Worm (Caenorhabditis elegans) whole organism, L4 larva: Measurements from ENCODE around the gene C50B6.9.
A peak's percentile ranks its signal among the peaks of the same experiment; 100 is the strongest.

ENCODE experiments used
- F10B5.3 ChIP-seq: sonication (generic microtip); optimal IDR thresholded peaks from 2 replicates; lab custom pipeline; 2016; ENCODE audit warnings: mild to moderate bottlenecking, missing genetic modification characterization, missing compliant biosample characterization
- F26F4.8 ChIP-seq: fragments of 200-800 bp; sonication (Bioruptor generic); conservative IDR thresholded peaks from 2 replicates; pipeline ENCODE4 v1.3.6; 2022; ENCODE audit warnings: missing genetic modification characterization, missing compliant biosample characterization
- F37D6.2 ChIP-seq: sonication (generic microtip); optimal IDR thresholded peaks from 2 replicates; lab custom pipeline; 2016; ENCODE audit warnings: mild to moderate bottlenecking, missing genetic modification characterization, missing compliant biosample characterization
- T20F7.1 ChIP-seq: fragments of 200-800 bp; sonication (Bioruptor generic); optimal IDR thresholded peaks from 2 replicates; lab custom pipeline; 2018; ENCODE audit warnings: mild to moderate bottlenecking, missing genetic modification characterization, missing compliant biosample characterization
- T26A8.4 ChIP-seq: fragments of 200-800 bp; sonication (Bioruptor generic); IDR thresholded peaks from 2 replicates; pipeline ENCODE4 v1.3.6; 2022; ENCODE audit warnings: missing genetic modification characterization, missing compliant biosample characterization
- ZK337.2 ChIP-seq: fragments of 200-800 bp; sonication (Bioruptor generic); IDR thresholded peaks from 2 replicates; pipeline ENCODE4 v1.3.6; 2022; ENCODE audit warnings: missing genetic modification reagents, missing genetic modification characterization, missing compliant biosample characterization
- ZK546.5 ChIP-seq, 2 experiments: sonication (generic microtip); optimal IDR thresholded peaks; 2 replicates each; lab custom pipeline; 2017; ENCODE audit warnings: missing biosample characterization in 2 of 2, missing genetic modification characterization in 2 of 2
- ama-1 ChIP-seq: fragments of 150-350 bp; optimal IDR thresholded peaks from 2 replicates; lab custom pipeline; 2014; ENCODE audit warnings: inconsistent platforms, mixed read lengths
- arid-1 ChIP-seq: fragments of 200-800 bp; sonication (Bioruptor generic); conservative IDR thresholded peaks from 2 replicates; pipeline ENCODE4 v1.3.6; 2022; ENCODE audit warnings: missing genetic modification reagents, missing genetic modification characterization, missing compliant biosample characterization
- attf-4 ChIP-seq: sonication (generic microtip); optimal IDR thresholded peaks from 3 replicates; lab custom pipeline; 2017; ENCODE audit warnings: missing biosample characterization, missing genetic modification characterization
- ceh-20 ChIP-seq: fragments of 200-800 bp; sonication (Bioruptor generic); IDR thresholded peaks from 2 replicates; pipeline ENCODE4 v1.3.6; 2022; ENCODE audit warnings: missing genetic modification reagents, missing genetic modification characterization, missing compliant biosample characterization
- ceh-28 ChIP-seq: fragments of 150-350 bp; optimal IDR thresholded peaks from 2 replicates; lab custom pipeline; 2014; ENCODE audit warnings: missing biosample characterization, missing genetic modification reagents, missing genetic modification characterization
- ctbp-1 ChIP-seq: fragments of 200-800 bp; sonication (Bioruptor generic); IDR thresholded peaks from 2 replicates; pipeline ENCODE4 v1.3.6; 2022; ENCODE audit warnings: missing genetic modification reagents, missing genetic modification characterization, missing compliant biosample characterization
- daf-12 ChIP-seq: fragments of 150-350 bp; optimal IDR thresholded peaks from 2 replicates; lab custom pipeline; 2014; ENCODE audit warnings: missing biosample characterization, missing genetic modification reagents, missing genetic modification characterization
- daf-16 ChIP-seq, 3 experiments: sonication (generic microtip); optimal IDR thresholded peaks; 2 replicates each; lab custom pipeline; 2016 to 2017; ENCODE audit warnings: missing genetic modification characterization in 3 of 3, missing genetic modification reagents in 3 of 3, mild to moderate bottlenecking in 2 of 3, missing compliant biosample characterization in 2 of 3, missing biosample characterization in 1 of 3, moderate library complexity in 1 of 3
- daf-19 ChIP-seq: fragments of 200-800 bp; sonication (Bioruptor generic); conservative IDR thresholded peaks from 2 replicates; pipeline ENCODE4 v1.3.6; 2022; ENCODE audit warnings: missing genetic modification characterization, missing compliant biosample characterization
- dmd-6 ChIP-seq: fragments of 200-800 bp; sonication (Bioruptor generic); IDR thresholded peaks from 2 replicates; pipeline ENCODE4 v1.3.6; 2022; ENCODE audit warnings: missing genetic modification reagents, missing genetic modification characterization, missing compliant biosample characterization
- dmd-8 ChIP-seq: fragments of 200-800 bp; sonication (Bioruptor generic); IDR thresholded peaks from 2 replicates; pipeline ENCODE4 v1.3.6; 2022; ENCODE audit warnings: missing genetic modification characterization, missing compliant biosample characterization
- dmd-9 ChIP-seq: fragments of 200-800 bp; sonication (Bioruptor generic); IDR thresholded peaks from 2 replicates; pipeline ENCODE4 v1.3.6; 2022; ENCODE audit warnings: missing genetic modification reagents, missing genetic modification characterization, missing compliant biosample characterization
- dpl-1 ChIP-seq: fragments of 150-350 bp; optimal IDR thresholded peaks from 2 replicates; lab custom pipeline; 2014; ENCODE audit warnings: missing biosample characterization, missing genetic modification reagents, missing genetic modification characterization
- duxl-1 ChIP-seq: sonication (generic microtip); optimal IDR thresholded peaks from 2 replicates; lab custom pipeline; 2016; ENCODE audit warnings: mild to moderate bottlenecking, missing genetic modification characterization, moderate library complexity, missing compliant biosample characterization; ENCODE audit not compliant: poor library complexity
- dve-1 ChIP-seq: sonication (generic microtip); optimal IDR thresholded peaks from 2 replicates; lab custom pipeline; 2017; ENCODE audit warnings: antibody characterized with exemption, mild to moderate bottlenecking, missing genetic modification characterization, missing compliant biosample characterization; ENCODE audit not compliant: insufficient read depth
- fkh-10 ChIP-seq: fragments of 150-350 bp; optimal IDR thresholded peaks from 2 replicates; lab custom pipeline; 2014; ENCODE audit warnings: missing biosample characterization, missing genetic modification reagents, missing genetic modification characterization
- hlh-11 ChIP-seq: fragments of 200-800 bp; sonication (Bioruptor generic); optimal IDR thresholded peaks from 2 replicates; lab custom pipeline; 2018; ENCODE audit warnings: mild to moderate bottlenecking, missing genetic modification characterization, missing compliant biosample characterization
- hlh-30 ChIP-seq: sonication (generic microtip); optimal IDR thresholded peaks from 2 replicates; lab custom pipeline; 2017; ENCODE audit warnings: antibody characterized with exemption, mild to moderate bottlenecking, missing genetic modification characterization, missing compliant biosample characterization; ENCODE audit not compliant: insufficient read depth
- lin-13 ChIP-seq: fragments of 150-350 bp; optimal IDR thresholded peaks from 2 replicates; lab custom pipeline; 2014; ENCODE audit warnings: missing biosample characterization, missing genetic modification reagents, missing genetic modification characterization
- lin-38 ChIP-seq: fragments of 200-800 bp; sonication (Bioruptor generic); IDR thresholded peaks from 2 replicates; pipeline ENCODE4 v1.3.6; 2022; ENCODE audit warnings: missing genetic modification reagents, missing genetic modification characterization, missing compliant biosample characterization
- lir-3 ChIP-seq: sonication (generic microtip); optimal IDR thresholded peaks from 2 replicates; lab custom pipeline; 2016; ENCODE audit warnings: mild to moderate bottlenecking, missing genetic modification characterization, missing compliant biosample characterization
- lsy-2 ChIP-seq, 2 experiments: fragments of 150-350 bp in 1 of 2; sonication (generic microtip) in 1 of 2; optimal IDR thresholded peaks; 2 replicates each; lab custom pipeline; 2014 to 2017; ENCODE audit warnings: missing biosample characterization in 2 of 2, missing genetic modification characterization in 2 of 2
- mes-2 ChIP-seq: sonication (generic microtip); optimal IDR thresholded peaks from 2 replicates; lab custom pipeline; 2016; ENCODE audit warnings: missing genotype, mild to moderate bottlenecking, missing genetic modification characterization, missing compliant biosample characterization; ENCODE audit not compliant: poor library complexity, severe bottlenecking
- mxl-2 ChIP-seq: fragments of 200-800 bp; sonication (Bioruptor generic); conservative IDR thresholded peaks from 2 replicates; pipeline ENCODE4 v1.3.6; 2022; ENCODE audit warnings: missing genetic modification reagents, missing genetic modification characterization, missing compliant biosample characterization
- mxl-3 ChIP-seq: fragments of 200-800 bp; sonication (Bioruptor generic); optimal IDR thresholded peaks from 2 replicates; lab custom pipeline; 2018; ENCODE audit warnings: mild to moderate bottlenecking, missing genetic modification characterization, missing compliant biosample characterization
- nhr-28 ChIP-seq: fragments of 150-350 bp; optimal IDR thresholded peaks from 2 replicates; lab custom pipeline; 2014; ENCODE audit warnings: missing biosample characterization, missing genetic modification characterization
- pqm-1 ChIP-seq: sonication (generic microtip); optimal IDR thresholded peaks from 2 replicates; lab custom pipeline; 2017; ENCODE audit warnings: missing biosample characterization, missing genetic modification characterization
- set-16 ChIP-seq: fragments of 200-800 bp; sonication (Bioruptor generic); IDR thresholded peaks from 2 replicates; pipeline ENCODE4 v1.3.6; 2022; ENCODE audit warnings: missing genetic modification reagents, missing genetic modification characterization, missing compliant biosample characterization
- snpc-4 ChIP-seq: fragments of 150-350 bp; optimal IDR thresholded peaks from 2 replicates; lab custom pipeline; 2014; ENCODE audit warnings: missing biosample characterization, missing genetic modification characterization
- spr-1 ChIP-seq: sonication (generic microtip); optimal IDR thresholded peaks from 2 replicates; lab custom pipeline; 2016; ENCODE audit warnings: mild to moderate bottlenecking, missing genetic modification characterization, missing compliant biosample characterization
- tra-1 ChIP-seq: fragments of 200-800 bp; sonication (Bioruptor generic); IDR thresholded peaks from 2 replicates; pipeline ENCODE4 v1.3.6; 2022; ENCODE audit warnings: missing genetic modification reagents, missing genetic modification characterization, missing compliant biosample characterization
- unc-130 ChIP-seq: sonication (generic microtip); optimal IDR thresholded peaks from 2 replicates; lab custom pipeline; 2016; ENCODE audit warnings: missing genetic modification reagents, missing genetic modification characterization, missing compliant biosample characterization
- zip-11 ChIP-seq: fragments of 200-800 bp; sonication (Bioruptor generic); IDR thresholded peaks from 2 replicates; pipeline ENCODE4 v1.3.6; 2022; ENCODE audit warnings: missing genetic modification characterization, missing compliant biosample characterization
- ztf-11 ChIP-seq: fragments of 150-350 bp; optimal IDR thresholded peaks from 2 replicates; lab custom pipeline; 2014; ENCODE audit warnings: missing biosample characterization, missing genetic modification characterization

C50B6.9 gene

DNA sequence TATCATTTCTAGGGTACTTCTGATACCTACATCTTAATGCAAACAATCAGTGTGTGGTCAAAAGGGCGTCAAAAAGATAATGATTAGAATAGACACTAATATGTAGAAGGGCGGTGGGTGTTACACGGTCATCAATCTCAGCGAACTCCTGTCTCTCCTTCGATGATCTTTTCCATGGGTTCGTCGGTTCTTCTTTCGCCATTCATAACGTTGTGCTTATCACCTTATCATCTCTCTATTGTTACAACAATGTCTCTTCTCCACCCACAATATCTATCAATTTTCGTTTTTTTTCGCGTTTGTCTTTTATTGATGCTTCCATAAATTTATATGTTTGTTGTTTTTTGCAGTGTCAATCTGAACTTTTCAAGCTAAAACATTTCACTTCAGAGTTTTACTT, 34.7 kb upstream of the C50B6.9 start, which contains the start of gene ceh-79:
Gene ceh-79 (plus strand): TSS at position 391 of the 400 bp plus-strand sequence.
- TF ChIP-seq nhr-28 (tag; lab: Kevin White, UChicago), result peak; percentile 59
- peak; percentile 3 for TF ChIP-seq dve-1 (tag; lab: Kevin White, UChicago)
- TF ChIP-seq dmd-6 (GFP tag; lab: Robert Waterston, UW), result no peak; the same call in 1 of the 2 replicates
- peak; percentile 35 for TF ChIP-seq hlh-11 (tag; lab: Kevin White, UChicago)
- no peak for TF ChIP-seq spr-1 (tag; lab: Kevin White, UChicago)
- peak; percentile 36 for TF ChIP-seq pqm-1
- TF ChIP-seq daf-19 (GFP tag; lab: Robert Waterston, UW), result no peak
- peak; percentile 1 for TF ChIP-seq mxl-3 (GFP tag; lab: Kevin White, UChicago)
- TF ChIP-seq arid-1, result no peak
- no peak for TF ChIP-seq T26A8.4 (GFP tag; lab: Robert Waterston, UW)
- TF ChIP-seq hlh-30, result peak; percentile 28

DNA sequence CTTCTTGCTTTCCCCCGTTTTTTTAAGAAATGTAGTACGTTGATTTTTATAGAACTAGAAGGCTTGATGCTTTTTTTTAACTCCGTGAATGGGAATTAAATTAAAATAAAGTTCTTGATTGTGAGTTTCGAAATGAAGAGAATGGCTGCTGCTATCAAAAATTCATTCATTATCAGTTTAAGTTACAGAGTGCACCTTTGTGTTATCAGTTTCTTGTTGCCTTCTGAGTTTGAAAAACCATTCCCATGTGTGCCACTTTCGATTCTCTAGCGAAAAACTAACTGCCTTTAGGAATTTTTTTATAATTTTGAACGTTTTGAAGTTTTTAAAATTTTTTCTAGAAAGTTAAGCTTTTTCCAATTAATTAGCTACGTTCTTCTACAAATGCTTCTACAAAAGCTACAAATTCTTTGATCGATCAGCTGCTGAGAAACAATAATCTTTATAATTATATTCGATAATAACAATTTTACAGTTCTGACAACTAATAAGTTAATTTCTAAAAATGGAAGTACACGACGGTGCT, 31.4 kb upstream of the C50B6.9 start, which contains the start of gene C26E1.2:
Gene C26E1.2 (plus strand): TSS at position 476 of the 526 bp plus-strand sequence.
- TF ChIP-seq daf-16 (GFP tag; optimal IDR thresholded peaks at IDR 0.05; lab: Kevin White, UChicago), result no peak
- peak; percentile 55 for TF ChIP-seq daf-16 (tag; optimal IDR thresholded peaks at IDR 0.05; lab: Kevin White, UChicago)
- no peak for TF ChIP-seq daf-12 (tag; lab: Kevin White, UChicago)
- TF ChIP-seq dve-1 (tag; lab: Kevin White, UChicago), result peak; percentile 12
- peak; percentile 45 for TF ChIP-seq hlh-11 (tag; lab: Kevin White, UChicago)
- peak; percentile 75 for TF ChIP-seq nhr-28 (tag; lab: Kevin White, UChicago)
- TF ChIP-seq F37D6.2 (tag; lab: Kevin White, UChicago), result no peak
- TF ChIP-seq pqm-1, result peak; percentile 91
- TF ChIP-seq dmd-6 (GFP tag; lab: Robert Waterston, UW), result peak; percentile 37; the same call in 1 of the 2 replicates

DNA sequence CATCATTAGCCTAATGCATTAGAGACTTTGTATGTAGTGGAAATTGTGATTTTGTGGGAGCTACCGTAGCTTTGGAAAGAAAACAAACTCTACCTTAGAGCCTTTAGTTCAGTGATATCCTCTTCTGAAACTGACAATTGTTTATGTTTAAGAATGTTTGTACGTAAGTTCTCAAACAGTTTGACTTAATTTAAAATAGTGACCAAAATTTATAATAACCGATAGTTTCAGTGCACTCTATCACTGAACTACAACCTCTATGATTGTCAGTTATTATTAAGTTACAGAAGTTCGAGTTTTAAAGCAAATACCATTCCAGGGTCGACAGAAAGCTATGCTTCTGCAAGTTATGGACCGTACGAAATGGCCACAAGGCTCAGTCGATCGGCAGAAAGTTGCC, 27.6 kb upstream of the C50B6.9 start, which contains the start of gene C50B6.1:
Gene C50B6.1 (plus strand): TSS at position 301 of the 400 bp plus-strand sequence.
- TF ChIP-seq ceh-28, result no peak
- TF ChIP-seq snpc-4 (tag; lab: Kevin White, UChicago), result no peak
- no peak for TF ChIP-seq dve-1 (tag; lab: Kevin White, UChicago)
- TF ChIP-seq mxl-2 (GFP tag; lab: Robert Waterston, UW), result no peak
- TF ChIP-seq F26F4.8 (GFP tag; lab: Robert Waterston, UW), result no peak
- TF ChIP-seq ZK337.2 (GFP tag; lab: Robert Waterston, UW), result no peak
- TF ChIP-seq ZK546.5 (tag; optimal IDR thresholded peaks at IDR 0.05; lab: Kevin White, UChicago), result no peak

DNA sequence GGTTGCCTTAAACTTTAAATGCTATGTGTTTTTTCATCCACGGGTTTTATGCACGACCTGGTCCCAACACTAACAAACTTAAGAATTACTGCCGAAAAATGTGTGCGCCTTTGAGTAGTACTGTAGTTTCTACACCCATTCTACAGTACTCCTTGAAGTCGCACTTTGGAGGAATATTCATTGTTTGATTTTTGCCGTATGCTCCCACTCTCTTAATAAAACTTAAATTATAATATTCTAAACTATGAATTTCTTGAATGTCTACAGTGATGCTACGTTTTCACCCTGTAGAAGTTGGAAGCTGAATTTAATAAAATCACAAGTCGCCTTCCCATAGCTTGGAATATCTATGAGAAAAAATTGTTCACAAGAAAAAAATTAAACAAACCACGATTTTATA, 26.4 kb upstream of the C50B6.9 start:
- TF ChIP-seq dmd-8, result no peak
- TF ChIP-seq ctbp-1, result no peak
- TF ChIP-seq fkh-10 (GFP tag; lab: Kevin White, UChicago), result no peak
- TF ChIP-seq lir-3, result no peak
- TF ChIP-seq unc-130, result peak; percentile 22
- TF ChIP-seq lin-38, result no peak

DNA sequence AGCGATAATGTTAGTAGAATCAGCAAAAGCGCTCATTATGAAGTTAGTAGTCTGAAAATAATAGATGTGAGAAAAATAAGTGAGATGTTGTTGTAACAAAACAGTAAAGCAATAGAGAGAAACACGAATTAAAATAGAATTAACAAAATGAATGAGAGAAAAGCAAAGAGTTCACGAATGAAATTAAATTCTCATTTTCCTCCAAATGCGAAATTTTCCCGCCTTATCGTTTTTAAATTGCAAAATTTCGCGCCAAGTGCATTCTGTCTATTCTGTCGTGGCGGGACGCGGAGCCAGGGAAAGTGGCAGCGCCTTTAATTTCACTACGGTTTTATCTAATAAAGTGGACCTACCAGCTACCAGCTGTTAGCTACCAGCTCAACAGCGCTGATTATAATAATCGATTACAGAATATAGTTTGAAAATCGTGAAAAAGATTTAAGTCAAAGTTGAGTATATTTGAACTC, 23.9 kb upstream of the C50B6.9 start, which contains the start of gene nasp-2:
Gene nasp-2 (minus strand): TSS at position 51 of the 467 bp plus-strand sequence.
- TF ChIP-seq dmd-9 (GFP tag; lab: Robert Waterston, UW), result 0 out of 2 replicates have a peak, but pooled peaks have one; percentile 43
- no peak for TF ChIP-seq zip-11 (GFP tag; lab: Robert Waterston, UW)
- peak; percentile 79 for TF ChIP-seq lin-38
- TF ChIP-seq dmd-8, result no peak
- TF ChIP-seq tra-1, result 0 out of 2 replicates have a peak, but pooled peaks have one; percentile 8
- TF ChIP-seq duxl-1 (tag; lab: Kevin White, UChicago), result no peak
- no peak for TF ChIP-seq ztf-11 (tag; lab: Kevin White, UChicago)
- peak; percentile 87 for TF ChIP-seq unc-130
- no peak for TF ChIP-seq F10B5.3 (tag; lab: Kevin White, UChicago)
- TF ChIP-seq set-16, result no peak
- TF ChIP-seq dpl-1 (GFP tag; lab: Kevin White, UChicago), result peak; percentile 63
- no peak for TF ChIP-seq ama-1 (lab: Kevin White, UChicago)
- peak; percentile 81 for TF ChIP-seq T20F7.1 (GFP tag; lab: Kevin White, UChicago)
- no peak for TF ChIP-seq daf-16 (GFP tag; optimal IDR thresholded peaks at IDR 0.05; lab: Kevin White, UChicago)
- no peak for TF ChIP-seq daf-16 (tag; optimal IDR thresholded peaks at IDR 0.05; lab: Kevin White, UChicago)
- no peak for TF ChIP-seq attf-4 (tag; lab: Kevin White, UChicago)
- no peak for TF ChIP-seq lsy-2 (tag; optimal IDR thresholded peaks at IDR 0.05; lab: Kevin White, UChicago)
- peak; percentile 63 for TF ChIP-seq mes-2 (tag; lab: Kevin White, UChicago)
- TF ChIP-seq lin-13 (GFP tag; lab: Kevin White, UChicago), result no peak
- TF ChIP-seq ceh-20 (GFP tag; lab: Robert Waterston, UW), result no peak
